Worm (Caenorhabditis elegans) whole organism, late embryonic: ENCODE data around the gene meg-1.

Experiments
- C08G9.2 ChIP-seq: sonication (generic microtip); optimal IDR thresholded peaks from 2 replicates; lab custom pipeline; 2016; ENCODE audit warnings: mild to moderate bottlenecking, missing genetic modification characterization, moderate library complexity, missing compliant biosample characterization
- F13H6.1 ChIP-seq: sonication (generic microtip); optimal IDR thresholded peaks from 2 replicates; lab custom pipeline; 2016; ENCODE audit warnings: missing genetic modification characterization, missing compliant biosample characterization
- ceh-18 ChIP-seq: sonication (generic microtip); optimal IDR thresholded peaks from 2 replicates; lab custom pipeline; 2016; ENCODE audit warnings: missing genetic modification characterization, missing compliant biosample characterization
- ceh-19 ChIP-seq: fragments of 200-800 bp; sonication (Bioruptor generic); optimal IDR thresholded peaks from 2 replicates; lab custom pipeline; 2018; ENCODE audit warnings: mild to moderate bottlenecking, missing genetic modification characterization, missing compliant biosample characterization
- ceh-2 ChIP-seq: sonication (generic microtip); optimal IDR thresholded peaks from 2 replicates; lab custom pipeline; 2016; ENCODE audit warnings: missing genotype, missing genetic modification characterization, missing compliant biosample characterization
- ceh-22 ChIP-seq: sonication (generic microtip); optimal IDR thresholded peaks from 2 replicates; lab custom pipeline; 2017; ENCODE audit warnings: missing biosample characterization, missing genetic modification characterization
- ceh-24 ChIP-seq: sonication (generic microtip); optimal IDR thresholded peaks from 2 replicates; lab custom pipeline; 2016; ENCODE audit warnings: mild to moderate bottlenecking, missing genetic modification characterization, missing compliant biosample characterization
- ceh-30 ChIP-seq: fragments of 150-350 bp; optimal IDR thresholded peaks from 2 replicates; lab custom pipeline; 2014; ENCODE audit warnings: missing biosample characterization, missing genetic modification characterization
- ceh-31 ChIP-seq: sonication (generic microtip); optimal IDR thresholded peaks from 2 replicates; lab custom pipeline; 2016; ENCODE audit warnings: missing genetic modification characterization, missing compliant biosample characterization
- ceh-45 ChIP-seq: fragments of 200-800 bp; sonication (Bioruptor generic); IDR thresholded peaks from 2 replicates; pipeline ENCODE4 v1.3.6; 2022; ENCODE audit warnings: missing genetic modification reagents, missing genetic modification characterization, missing compliant biosample characterization
- ceh-48 ChIP-seq: sonication (generic microtip); optimal IDR thresholded peaks from 2 replicates; lab custom pipeline; 2016; ENCODE audit warnings: missing genetic modification characterization, inconsistent platforms, missing compliant biosample characterization
- ceh-6 ChIP-seq: fragments of 200-800 bp; sonication (Bioruptor generic); optimal IDR thresholded peaks from 2 replicates; lab custom pipeline; 2018; ENCODE audit warnings: mild to moderate bottlenecking, missing genetic modification characterization, missing compliant biosample characterization
- che-1 ChIP-seq: sonication (generic microtip); optimal IDR thresholded peaks from 2 replicates; lab custom pipeline; 2016; ENCODE audit warnings: mild to moderate bottlenecking, missing genetic modification characterization, missing compliant biosample characterization
- elt-2 ChIP-seq: sonication (generic microtip); optimal IDR thresholded peaks from 2 replicates; lab custom pipeline; 2016; ENCODE audit warnings: missing genetic modification reagents, missing genetic modification characterization, missing compliant biosample characterization
- elt-4 ChIP-seq: sonication (generic microtip); optimal IDR thresholded peaks from 2 replicates; lab custom pipeline; 2016; ENCODE audit warnings: missing genetic modification characterization, missing compliant biosample characterization
- ets-4 ChIP-seq: sonication (generic microtip); optimal IDR thresholded peaks from 2 replicates; lab custom pipeline; 2016; ENCODE audit warnings: missing genetic modification characterization, missing compliant biosample characterization
- eyg-1 ChIP-seq: sonication (generic microtip); optimal IDR thresholded peaks from 2 replicates; lab custom pipeline; 2016; ENCODE audit warnings: missing genotype, missing genetic modification characterization, missing compliant biosample characterization
- fax-1 ChIP-seq: sonication (generic microtip); optimal IDR thresholded peaks from 2 replicates; lab custom pipeline; 2016; ENCODE audit warnings: missing genotype, missing genetic modification characterization, missing compliant biosample characterization
- fkh-6 ChIP-seq: sonication (generic microtip); optimal IDR thresholded peaks from 2 replicates; lab custom pipeline; 2016; ENCODE audit warnings: missing genetic modification characterization, missing compliant biosample characterization
- hlh-15 ChIP-seq: sonication (generic microtip); optimal IDR thresholded peaks from 2 replicates; lab custom pipeline; 2016; ENCODE audit warnings: missing genetic modification characterization, missing compliant biosample characterization
- hlh-30 ChIP-seq: sonication (generic microtip); optimal IDR thresholded peaks from 2 replicates; lab custom pipeline; 2017; ENCODE audit warnings: antibody characterized with exemption, missing genetic modification characterization, missing compliant biosample characterization; ENCODE audit not compliant: insufficient read depth
- hlh-8 ChIP-seq: sonication (generic microtip); optimal IDR thresholded peaks from 2 replicates; lab custom pipeline; 2016; ENCODE audit warnings: missing genotype, missing genetic modification characterization, missing compliant biosample characterization
- lim-6 ChIP-seq: sonication (generic microtip); optimal IDR thresholded peaks from 2 replicates; lab custom pipeline; 2016; ENCODE audit warnings: missing genetic modification characterization, missing compliant biosample characterization
- lin-11 ChIP-seq: fragments of 200-800 bp; sonication (Bioruptor generic); optimal IDR thresholded peaks from 2 replicates; lab custom pipeline; 2018; ENCODE audit warnings: mild to moderate bottlenecking, missing genetic modification characterization, missing compliant biosample characterization
- mec-3 ChIP-seq: sonication (generic microtip); optimal IDR thresholded peaks from 2 replicates; lab custom pipeline; 2016; ENCODE audit warnings: borderline replicate concordance, missing genetic modification characterization, missing compliant biosample characterization
- nfya-1 ChIP-seq: sonication (generic microtip); optimal IDR thresholded peaks from 2 replicates; lab custom pipeline; 2017; ENCODE audit warnings: missing genetic modification characterization, mild to moderate bottlenecking, missing compliant biosample characterization, antibody characterized with exemption, moderate library complexity
- nhr-11 ChIP-seq: fragments of 150-350 bp; optimal IDR thresholded peaks from 2 replicates; lab custom pipeline; 2014; ENCODE audit warnings: missing biosample characterization, missing genetic modification characterization
- nhr-232 ChIP-seq: sonication (generic microtip); optimal IDR thresholded peaks from 2 replicates; lab custom pipeline; 2016; ENCODE audit warnings: missing genetic modification characterization, missing compliant biosample characterization
- npax-4 ChIP-seq: sonication (generic microtip); optimal IDR thresholded peaks from 2 replicates; lab custom pipeline; 2016; ENCODE audit warnings: missing genetic modification characterization, missing compliant biosample characterization
- odd-2 ChIP-seq: sonication (generic microtip); optimal IDR thresholded peaks from 2 replicates; lab custom pipeline; 2017; ENCODE audit warnings: antibody characterized with exemption, mild to moderate bottlenecking, missing genetic modification characterization, missing compliant biosample characterization
- pat-9 ChIP-seq: fragments of 200-800 bp; sonication (Bioruptor generic); optimal IDR thresholded peaks from 2 replicates; lab custom pipeline; 2018; ENCODE audit warnings: mild to moderate bottlenecking, missing genetic modification characterization, moderate library complexity, missing compliant biosample characterization
- pax-1 ChIP-seq: fragments of 150-350 bp; optimal IDR thresholded peaks from 2 replicates; lab custom pipeline; 2014; ENCODE audit warnings: missing biosample characterization, missing genetic modification characterization
- pha-4 ChIP-seq: fragments of 150-350 bp; optimal IDR thresholded peaks from 2 replicates; lab custom pipeline; 2018; ENCODE audit warnings: missing biosample characterization, missing genetic modification reagents, missing genetic modification characterization
- pqm-1 ChIP-seq: sonication (generic microtip); optimal IDR thresholded peaks from 2 replicates; lab custom pipeline; 2016; ENCODE audit warnings: missing genetic modification characterization, missing compliant biosample characterization
- ref-2 ChIP-seq: sonication (generic microtip); optimal IDR thresholded peaks from 2 replicates; lab custom pipeline; 2016; ENCODE audit warnings: missing genetic modification characterization, missing compliant biosample characterization
- rnt-1 ChIP-seq: sonication (generic microtip); optimal IDR thresholded peaks from 2 replicates; lab custom pipeline; 2016; ENCODE audit warnings: missing genetic modification characterization, missing compliant biosample characterization
- sox-4 ChIP-seq: sonication (generic microtip); optimal IDR thresholded peaks from 2 replicates; lab custom pipeline; 2017; ENCODE audit warnings: mild to moderate bottlenecking, missing genetic modification characterization, inconsistent platforms, missing compliant biosample characterization
- syd-9 ChIP-seq: sonication (generic microtip); optimal IDR thresholded peaks from 2 replicates; lab custom pipeline; 2016; ENCODE audit warnings: mild to moderate bottlenecking, missing genetic modification characterization, moderate library complexity, missing compliant biosample characterization
- tbx-2 ChIP-seq: sonication (generic microtip); optimal IDR thresholded peaks from 2 replicates; lab custom pipeline; 2016; ENCODE audit warnings: missing genetic modification characterization, missing compliant biosample characterization
- tbx-7 ChIP-seq: sonication (generic microtip); optimal IDR thresholded peaks from 2 replicates; lab custom pipeline; 2016; ENCODE audit warnings: missing genotype, missing genetic modification characterization, missing compliant biosample characterization
- ttx-3 ChIP-seq: sonication (generic microtip); optimal IDR thresholded peaks from 2 replicates; lab custom pipeline; 2016; ENCODE audit warnings: missing genetic modification reagents, missing genetic modification characterization, missing compliant biosample characterization
- unc-3 ChIP-seq, 2 experiments: fragments of 200-800 bp in 1 of 2; sonication (Bioruptor generic) in 1 of 2; sonication (generic microtip) in 1 of 2; conservative IDR thresholded peaks in 1 of 2; optimal IDR thresholded peaks in 1 of 2; 2 replicates each; pipeline versions ENCODE4 v1.3.6 to Lab custom; 2016 to 2022; ENCODE audit warnings: missing compliant biosample characterization in 2 of 2, missing genetic modification characterization in 2 of 2, missing genetic modification reagents in 1 of 2
- unc-42 ChIP-seq: sonication (generic microtip); optimal IDR thresholded peaks from 2 replicates; lab custom pipeline; 2016; ENCODE audit warnings: missing genotype, missing genetic modification characterization, missing compliant biosample characterization
- unc-55 ChIP-seq: sonication (generic microtip); optimal IDR thresholded peaks from 2 replicates; lab custom pipeline; 2017; ENCODE audit warnings: missing biosample characterization, missing genetic modification reagents, missing genetic modification characterization
- unc-86 ChIP-seq: sonication (generic microtip); optimal IDR thresholded peaks from 2 replicates; lab custom pipeline; 2016; ENCODE audit warnings: missing genetic modification characterization, missing compliant biosample characterization
- zip-5 ChIP-seq: sonication (generic microtip); optimal IDR thresholded peaks from 2 replicates; lab custom pipeline; 2016; ENCODE audit warnings: missing genetic modification characterization, missing compliant biosample characterization
- ztf-16 ChIP-seq: sonication (generic microtip); optimal IDR thresholded peaks from 2 replicates; lab custom pipeline; 2017; ENCODE audit warnings: missing genetic modification characterization, missing compliant biosample characterization

meg-1 gene

DNA sequence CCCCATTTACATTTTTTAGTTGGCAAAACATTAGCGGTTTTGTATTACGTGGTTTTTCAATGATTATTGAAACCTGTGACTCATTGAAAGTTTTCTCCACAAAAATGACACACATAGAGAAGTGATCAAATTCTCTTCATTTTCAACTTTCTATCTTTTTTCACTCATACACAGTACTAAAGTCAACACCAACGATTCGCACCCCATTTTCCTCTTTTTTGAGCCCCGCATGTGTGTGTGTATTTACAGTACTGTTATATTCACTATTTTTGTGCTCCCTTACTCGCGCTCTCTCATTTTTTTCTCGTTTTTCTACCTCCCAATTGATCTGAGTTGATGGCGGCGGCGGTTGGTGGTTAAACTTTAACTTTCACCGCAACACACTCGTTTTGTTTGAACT lies 29.0 kb upstream of the meg-1 start:
- no peak for TF ChIP-seq hlh-30 (tag; lab: Kevin White, UChicago)
- no peak for TF ChIP-seq tbx-2 (tag; lab: Kevin White, UChicago)
- no peak for TF ChIP-seq ceh-22 (tag; lab: Kevin White, UChicago)
- no peak for TF ChIP-seq elt-4
- no peak for TF ChIP-seq ceh-45 (GFP tag; lab: Robert Waterston, UW)
- no peak for TF ChIP-seq unc-42 (tag; lab: Kevin White, UChicago)
- TF ChIP-seq fkh-6 (tag; lab: Kevin White, UChicago), result no peak
- TF ChIP-seq unc-55 (GFP tag; lab: Kevin White, UChicago), result no peak
- TF ChIP-seq nfya-1 (tag; lab: Kevin White, UChicago), result no peak
- no peak for TF ChIP-seq hlh-15 (tag; lab: Kevin White, UChicago)
- no peak for TF ChIP-seq ttx-3 (tag; lab: Kevin White, UChicago)
- no peak for TF ChIP-seq lim-6 (tag; lab: Kevin White, UChicago)
- TF ChIP-seq pqm-1 (tag; lab: Kevin White, UChicago), result no peak
- no peak for TF ChIP-seq C08G9.2 (tag; lab: Kevin White, UChicago)
- TF ChIP-seq F13H6.1 (tag; lab: Kevin White, UChicago), result no peak

- TF ChIP-seq ceh-31 (no peak), npax-4 (tag; lab: Kevin White, UChicago) (no peak), ceh-18 (tag; lab: Kevin White, UChicago) (no peak), fax-1 (tag; lab: Kevin White, UChicago) (no peak), ref-2 (tag; lab: Kevin White, UChicago) (no peak), ceh-24 (tag; lab: Kevin White, UChicago) (no peak), pax-1 (no peak), ceh-48 (tag; lab: Kevin White, UChicago) (no peak), unc-86 (tag; lab: Kevin White, UChicago) (no peak), unc-3 (GFP tag; conservative IDR thresholded peaks at IDR 0.05; lab: Robert Waterston, UW) (no peak), unc-3 (tag; optimal IDR thresholded peaks at IDR 0.05; lab: Kevin White, UChicago) (no peak), ceh-6 (GFP tag; lab: Kevin White, UChicago) (no peak), ceh-30 (tag; lab: Kevin White, UChicago) (no peak), pat-9 (tag; lab: Kevin White, UChicago) (no peak), lin-11 (tag; lab: Kevin White, UChicago) (no peak), tbx-2 (tag; lab: Kevin White, UChicago) (no peak), zip-5 (tag; lab: Kevin White, UChicago) (no peak), ceh-45 (GFP tag; lab: Robert Waterston, UW) (no peak)
Observed at ce11 chrX:13952347-13952746, 22.9 kb upstream of the meg-1 start.

- peak; percentile 53 for TF ChIP-seq nfya-1 (tag; lab: Kevin White, UChicago)
- no peak for TF ChIP-seq elt-2 (tag; lab: Kevin White, UChicago)
- TF ChIP-seq nhr-11 (tag; lab: Kevin White, UChicago), result no peak
- peak; percentile 28 for TF ChIP-seq ceh-18 (tag; lab: Kevin White, UChicago)
- TF ChIP-seq ceh-31, result peak; percentile 66
- TF ChIP-seq hlh-8 (tag; lab: Kevin White, UChicago), result no peak
- TF ChIP-seq ref-2 (tag; lab: Kevin White, UChicago), result peak; percentile 70
- TF ChIP-seq ets-4 (tag; lab: Kevin White, UChicago), result no peak
- no peak for TF ChIP-seq ztf-16 (tag; lab: Kevin White, UChicago)
- no peak for TF ChIP-seq pat-9 (tag; lab: Kevin White, UChicago)
- TF ChIP-seq che-1 (tag; lab: Kevin White, UChicago), result no peak
- no peak for TF ChIP-seq fkh-6 (tag; lab: Kevin White, UChicago)
- no peak for TF ChIP-seq sox-4 (tag; lab: Kevin White, UChicago)
- TF ChIP-seq rnt-1 (tag; lab: Kevin White, UChicago), result peak; percentile 3
- TF ChIP-seq syd-9 (tag; lab: Kevin White, UChicago), result peak; percentile 26
- peak; percentile 14 for TF ChIP-seq eyg-1
- no peak for TF ChIP-seq pax-1
- no peak for TF ChIP-seq pha-4 (tag; lab: Kevin White, UChicago)
- TF ChIP-seq odd-2 (tag; lab: Kevin White, UChicago), result no peak
- TF ChIP-seq ceh-45 (GFP tag; lab: Robert Waterston, UW), result no peak
- TF ChIP-seq mec-3 (tag; lab: Kevin White, UChicago), result no peak
- TF ChIP-seq ceh-19 (GFP tag; lab: Kevin White, UChicago), result no peak
- TF ChIP-seq ceh-2 (tag; lab: Kevin White, UChicago), result peak; percentile 40
- no peak for TF ChIP-seq tbx-7
- no peak for TF ChIP-seq pqm-1 (tag; lab: Kevin White, UChicago)
- no peak for TF ChIP-seq npax-4 (tag; lab: Kevin White, UChicago)
- TF ChIP-seq tbx-2 (tag; lab: Kevin White, UChicago), result peak; percentile 60
- TF ChIP-seq ceh-6 (GFP tag; lab: Kevin White, UChicago), result peak; percentile 2
- TF ChIP-seq nhr-232 (tag; lab: Kevin White, UChicago), result no peak
- TF ChIP-seq zip-5 (tag; lab: Kevin White, UChicago), result no peak
- TF ChIP-seq ttx-3 (tag; lab: Kevin White, UChicago), result no peak
Observed at ce11 chrX:13950620-13951152, 21.3 kb upstream of the meg-1 start.
